Worm (Caenorhabditis elegans) whole organism, L1 larva: ENCODE measurements around the gene sinh-1.
A peak's percentile ranks its signal among the peaks of the same experiment; 100 is the strongest.

Source experiments
- C04F5.9 ChIP-seq: sonication (generic microtip); optimal IDR thresholded peaks from 2 replicates; lab custom pipeline; 2016; ENCODE audit warnings: missing genetic modification characterization, missing compliant biosample characterization
- F16B12.6 ChIP-seq: fragments of 150-350 bp; optimal IDR thresholded peaks from 2 replicates; lab custom pipeline; 2014; ENCODE audit warnings: missing biosample characterization, missing genetic modification characterization
- Y116A8C.19 ChIP-seq: sonication (generic microtip); optimal IDR thresholded peaks from 2 replicates; lab custom pipeline; 2016; ENCODE audit warnings: missing compliant biosample characterization, missing genetic modification characterization, borderline replicate concordance
- aha-1 ChIP-seq: fragments of 150-350 bp; optimal IDR thresholded peaks from 2 replicates; lab custom pipeline; 2014; ENCODE audit warnings: missing biosample characterization, missing genetic modification characterization
- alr-1 ChIP-seq: fragments of 200-800 bp; sonication (Bioruptor generic); optimal IDR thresholded peaks from 2 replicates; lab custom pipeline; 2018; ENCODE audit warnings: borderline replicate concordance, mild to moderate bottlenecking, missing genetic modification characterization, missing compliant biosample characterization
- aly-2 ChIP-seq: fragments of 150-350 bp; optimal IDR thresholded peaks from 2 replicates; lab custom pipeline; 2014; ENCODE audit warnings: missing biosample characterization, missing genetic modification characterization
- blmp-1 ChIP-seq: fragments of 150-350 bp; optimal IDR thresholded peaks from 2 replicates; lab custom pipeline; 2014; ENCODE audit warnings: missing biosample characterization, missing genetic modification characterization
- ceh-90 ChIP-seq: sonication (generic microtip); optimal IDR thresholded peaks from 2 replicates; lab custom pipeline; 2016; ENCODE audit warnings: missing genetic modification characterization, missing compliant biosample characterization
- dpl-1 ChIP-seq, 3 experiments: fragments of 150-350 bp in 2 of 3; sonication (generic microtip) in 1 of 3; optimal IDR thresholded peaks; 2 replicates each; lab custom pipeline; 2014 to 2017; ENCODE audit warnings: missing biosample characterization in 3 of 3, missing genetic modification characterization in 3 of 3, missing genetic modification reagents in 3 of 3
- efl-1 ChIP-seq, 4 experiments: fragments of 150-350 bp; optimal IDR thresholded peaks in 3 of 4; peaks in 1 of 4; 1 replicate in 1 of 4; 2 replicates in 3 of 4; lab custom pipeline; 2014; ENCODE audit warnings: missing biosample characterization in 2 of 4, missing genetic modification characterization in 2 of 4, missing genetic modification reagents in 2 of 4
- elt-2 ChIP-seq: sonication (generic microtip); optimal IDR thresholded peaks from 2 replicates; lab custom pipeline; 2016; ENCODE audit warnings: missing genetic modification characterization, mild to moderate bottlenecking, inconsistent platforms, missing compliant biosample characterization, missing genetic modification reagents
- elt-3 ChIP-seq, 6 experiments: fragments of 150-350 bp in 1 of 6; sonication (generic microtip); optimal IDR thresholded peaks; 2 replicates each; lab custom pipeline; 2017 to 2018; ENCODE audit warnings: missing biosample characterization in 6 of 6, missing genetic modification characterization in 6 of 6, inconsistent platforms in 1 of 6
- fos-1 ChIP-seq: fragments of 150-350 bp; optimal IDR thresholded peaks from 2 replicates; lab custom pipeline; 2014; ENCODE audit warnings: missing biosample characterization, missing genetic modification characterization
- grh-1 ChIP-seq: fragments of 200-800 bp; sonication (Bioruptor generic); IDR thresholded peaks from 2 replicates; pipeline ENCODE4 v1.3.6; 2022; ENCODE audit warnings: missing genetic modification reagents, missing genetic modification characterization, missing compliant biosample characterization
- hlh-17 ChIP-seq: fragments of 200-800 bp; sonication (Bioruptor generic); optimal IDR thresholded peaks from 2 replicates; lab custom pipeline; 2018; ENCODE audit warnings: missing genetic modification characterization, mild to moderate bottlenecking, missing compliant biosample characterization, moderate library complexity, borderline replicate concordance
- irx-1 ChIP-seq: sonication (generic microtip); optimal IDR thresholded peaks from 2 replicates; lab custom pipeline; 2016; ENCODE audit warnings: missing genetic modification characterization, missing compliant biosample characterization
- jun-1 ChIP-seq: fragments of 150-350 bp; optimal IDR thresholded peaks from 2 replicates; lab custom pipeline; 2014; ENCODE audit warnings: missing biosample characterization, missing genetic modification reagents, missing genetic modification characterization
- lin-15B ChIP-seq: fragments of 150-350 bp; sonication (generic microtip); optimal IDR thresholded peaks from 3 replicates; lab custom pipeline; 2014; ENCODE audit warnings: missing biosample characterization, missing genetic modification characterization
- lin-35 ChIP-seq, 2 experiments: fragments of 150-350 bp; optimal IDR thresholded peaks; 2 replicates each; lab custom pipeline; 2014; ENCODE audit warnings: missing biosample characterization in 2 of 2, missing genetic modification characterization in 2 of 2, missing genetic modification reagents in 2 of 2
- lsy-2 ChIP-seq, 2 experiments: fragments of 150-350 bp; optimal IDR thresholded peaks; 2 replicates each; lab custom pipeline; 2014; ENCODE audit warnings: missing biosample characterization in 2 of 2, missing genetic modification characterization in 2 of 2
- mep-1 ChIP-seq: fragments of 150-350 bp; optimal IDR thresholded peaks from 2 replicates; lab custom pipeline; 2014; ENCODE audit warnings: missing biosample characterization, missing genetic modification characterization
- nhr-19 ChIP-seq: fragments of 200-800 bp; sonication (Bioruptor generic); conservative IDR thresholded peaks from 2 replicates; pipeline ENCODE4 v1.3.6; 2022; ENCODE audit warnings: missing genetic modification characterization, missing compliant biosample characterization
- nhr-20 ChIP-seq: sonication (generic microtip); optimal IDR thresholded peaks from 2 replicates; lab custom pipeline; 2016; ENCODE audit warnings: mild to moderate bottlenecking, missing genetic modification characterization, missing compliant biosample characterization
- nhr-237 ChIP-seq: fragments of 150-350 bp; optimal IDR thresholded peaks from 2 replicates; lab custom pipeline; 2014; ENCODE audit warnings: missing biosample characterization, missing genetic modification characterization
- nhr-71 ChIP-seq: sonication (generic microtip); optimal IDR thresholded peaks from 2 replicates; lab custom pipeline; 2016; ENCODE audit warnings: mild to moderate bottlenecking, missing genetic modification characterization, moderate library complexity, missing compliant biosample characterization
- nhr-84 ChIP-seq: sonication (generic microtip); optimal IDR thresholded peaks from 2 replicates; lab custom pipeline; 2017; ENCODE audit warnings: missing biosample characterization, missing genetic modification characterization
- nhr-85 ChIP-seq: sonication (generic microtip); peaks from one replicate; lab custom pipeline; 2016; ENCODE audit warnings: missing genetic modification characterization, inconsistent platforms, missing compliant biosample characterization
- nhr-90 ChIP-seq: sonication (generic microtip); optimal IDR thresholded peaks from 2 replicates; lab custom pipeline; 2016; ENCODE audit warnings: mild to moderate bottlenecking, missing genetic modification characterization, missing compliant biosample characterization; ENCODE audit not compliant: poor library complexity
- pax-3 ChIP-seq: fragments of 200-800 bp; sonication (Bioruptor generic); optimal IDR thresholded peaks from 2 replicates; lab custom pipeline; 2018; ENCODE audit warnings: mild to moderate bottlenecking, missing genetic modification characterization, moderate library complexity, missing compliant biosample characterization
- snu-23 ChIP-seq: sonication (generic microtip); optimal IDR thresholded peaks from 2 replicates; lab custom pipeline; 2016; ENCODE audit warnings: missing genetic modification characterization, missing compliant biosample characterization
- sox-4 ChIP-seq: sonication (generic microtip); optimal IDR thresholded peaks from 2 replicates; lab custom pipeline; 2016; ENCODE audit warnings: missing genetic modification characterization, missing compliant biosample characterization
- sptf-1 ChIP-seq: fragments of 150-350 bp; optimal IDR thresholded peaks from 2 replicates; lab custom pipeline; 2014; ENCODE audit warnings: missing biosample characterization, missing genetic modification characterization
- swsn-7 ChIP-seq: sonication (generic microtip); optimal IDR thresholded peaks from 2 replicates; lab custom pipeline; 2016; ENCODE audit warnings: missing genetic modification characterization, missing compliant biosample characterization
- tbx-2 ChIP-seq: sonication (generic microtip); optimal IDR thresholded peaks from 2 replicates; lab custom pipeline; 2016; ENCODE audit warnings: missing genetic modification characterization, missing compliant biosample characterization
- unc-30 ChIP-seq: sonication (generic microtip); optimal IDR thresholded peaks from 2 replicates; lab custom pipeline; 2017; ENCODE audit warnings: missing biosample characterization, missing genetic modification characterization
- unc-62 ChIP-seq: fragments of 150-350 bp; optimal IDR thresholded peaks from 2 replicates; lab custom pipeline; 2014; ENCODE audit warnings: missing biosample characterization, missing genetic modification reagents, missing genetic modification characterization
- unc-86 ChIP-seq: sonication (generic microtip); optimal IDR thresholded peaks from 2 replicates; lab custom pipeline; 2016; ENCODE audit warnings: missing genetic modification characterization, missing compliant biosample characterization
- vab-15 ChIP-seq: sonication (generic microtip); optimal IDR thresholded peaks from 2 replicates; lab custom pipeline; 2017; ENCODE audit warnings: missing genotype, mild to moderate bottlenecking, missing genetic modification characterization, missing compliant biosample characterization
- xbp-1 ChIP-seq: sonication (generic microtip); optimal IDR thresholded peaks from 2 replicates; lab custom pipeline; 2016; ENCODE audit warnings: missing genetic modification characterization, missing compliant biosample characterization
- zag-1 ChIP-seq: fragments of 150-350 bp; optimal IDR thresholded peaks from 2 replicates; lab custom pipeline; 2014; ENCODE audit warnings: missing biosample characterization, missing genetic modification characterization
- ztf-4 ChIP-seq: fragments of 150-350 bp; optimal IDR thresholded peaks from 2 replicates; lab custom pipeline; 2014; ENCODE audit warnings: missing biosample characterization, missing genetic modification characterization

sinh-1 gene

ce11 chrII:12226192-12226591, 1.9 kb upstream of the sinh-1 start:
- TF ChIP-seq dpl-1 (GFP tag; optimal IDR thresholded peaks at IDR 0.05; lab: Kevin White, UChicago): no peak
- no peak for TF ChIP-seq fos-1
- TF ChIP-seq sox-4 (tag; lab: Kevin White, UChicago): no peak
- TF ChIP-seq blmp-1 (tag; lab: Kevin White, UChicago): no peak
- no peak for TF ChIP-seq xbp-1
- no peak for TF ChIP-seq ceh-90 (tag; lab: Kevin White, UChicago)
- no peak for TF ChIP-seq vab-15
- no peak for TF ChIP-seq nhr-90 (tag; lab: Kevin White, UChicago)
- no peak for TF ChIP-seq snu-23
- no peak for TF ChIP-seq unc-86
- TF ChIP-seq alr-1 (tag; lab: Kevin White, UChicago): no peak
- TF ChIP-seq, all 84 proteins: peak for 0

ce11 chrII:12237555-12237954, 9.4 kb downstream of the sinh-1 start:
- TF ChIP-seq blmp-1 (tag; lab: Kevin White, UChicago) (peak; percentile 86), ztf-4 (tag; lab: Kevin White, UChicago) (peak; percentile 5), grh-1 (peak; percentile 83), snu-23 (peak; percentile 28), nhr-85 (tag; lab: Kevin White, UChicago) (peak; percentile 40), nhr-20 (tag; lab: Kevin White, UChicago) (no peak), mep-1 (peak; percentile 14), F16B12.6 (tag; lab: Kevin White, UChicago) (no peak), jun-1 (tag; lab: Kevin White, UChicago) (no peak), unc-30 (tag; lab: Kevin White, UChicago) (no peak), nhr-90 (tag; lab: Kevin White, UChicago) (peak; percentile 2), efl-1 (optimal IDR thresholded peaks at IDR 0.05; lab: Kevin White, UChicago) (no peak), efl-1 (GFP tag; optimal IDR thresholded peaks at IDR 0.05 in 1 of 2; lab: Kevin White, UChicago) (peak in 1 of 2 experiments; percentile 91), lsy-2 (tag; optimal IDR thresholded peaks at IDR 0.05; lab: Kevin White, UChicago) (peak in 1 of 2 experiments; percentile 54), elt-3 (tag; optimal IDR thresholded peaks at IDR 0.05; lab: Kevin White, UChicago) (peak in 3 of 6 experiments; percentile 16 to 75 (median 45)), xbp-1 (peak; percentile 94), swsn-7 (tag; lab: Kevin White, UChicago) (no peak)
- TF ChIP-seq, all 84 proteins: peak for 11

- TF ChIP-seq grh-1 (peak; percentile 29; the same call in 1 of the 2 replicates), snu-23 (peak; percentile 18), aly-2 (tag; lab: Kevin White, UChicago) (no peak), nhr-20 (tag; lab: Kevin White, UChicago) (peak; percentile 14), nhr-84 (tag; lab: Kevin White, UChicago) (peak; percentile 41), blmp-1 (tag; lab: Kevin White, UChicago) (peak; percentile 96), elt-3 (tag; optimal IDR thresholded peaks at IDR 0.05; lab: Kevin White, UChicago) (peak in 4 of 6 experiments; percentile 43 to 56 (median 54)), nhr-85 (tag; lab: Kevin White, UChicago) (peak; percentile 87), sox-4 (tag; lab: Kevin White, UChicago) (no peak), nhr-71 (tag; lab: Kevin White, UChicago) (peak; percentile 33)
These were observed 11.3 kb downstream of the sinh-1 start for ce11 chrII:12239449-12239848.

- TF ChIP-seq lin-35 (GFP tag; optimal IDR thresholded peaks at IDR 0.05; lab: Kevin White, UChicago) (no peak), nhr-237 (tag; lab: Kevin White, UChicago) (no peak), nhr-20 (tag; lab: Kevin White, UChicago) (no peak), lin-15B (tag; lab: Kevin White, UChicago) (no peak), sox-4 (tag; lab: Kevin White, UChicago) (no peak), elt-3 (tag; optimal IDR thresholded peaks at IDR 0.05; lab: Kevin White, UChicago) (no peak), sptf-1 (tag; lab: Kevin White, UChicago) (no peak), grh-1 (no peak), C04F5.9 (tag; lab: Kevin White, UChicago) (no peak)
These were observed 12.0 kb downstream of the sinh-1 start, which contains the start of gene txdc-12.1 for ce11 chrII:12240088-12240487. Gene txdc-12.1, plus strand, starts transcription at chrII:12240388.

DNA sequence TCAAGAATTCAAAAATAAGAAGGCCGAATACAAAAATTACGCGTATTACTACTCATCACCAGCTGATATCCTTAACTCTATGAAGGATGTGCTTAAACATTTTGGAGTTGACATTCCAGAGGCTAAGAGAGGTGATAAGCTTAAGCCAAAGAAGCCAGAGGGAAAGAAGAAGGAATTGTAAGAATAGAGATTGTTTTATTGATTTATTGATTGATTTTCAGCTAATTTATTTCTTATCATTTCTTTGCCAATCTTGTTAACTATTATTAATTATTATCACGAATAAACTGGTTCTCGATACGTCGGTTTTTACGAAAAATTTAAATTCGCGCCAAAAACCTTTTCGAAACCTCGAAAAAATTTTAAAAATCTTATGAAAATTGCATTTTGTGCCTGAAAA, 13.7 kb downstream of the sinh-1 start:
- TF ChIP-seq nhr-90 (tag; lab: Kevin White, UChicago) (no peak), hlh-17 (GFP tag; lab: Kevin White, UChicago) (no peak), nhr-71 (tag; lab: Kevin White, UChicago) (no peak), tbx-2 (no peak), nhr-19 (no peak), dpl-1 (GFP tag; optimal IDR thresholded peaks at IDR 0.05; lab: Kevin White, UChicago) (no peak), jun-1 (tag; lab: Kevin White, UChicago) (no peak), irx-1 (tag; lab: Kevin White, UChicago) (no peak), elt-3 (tag; optimal IDR thresholded peaks at IDR 0.05; lab: Kevin White, UChicago) (no peak), xbp-1 (no peak), unc-62 (no peak), elt-2 (tag; lab: Kevin White, UChicago) (no peak), aha-1 (tag; lab: Kevin White, UChicago) (no peak), zag-1 (no peak), pax-3 (tag; lab: Kevin White, UChicago) (no peak), unc-86 (no peak), nhr-237 (tag; lab: Kevin White, UChicago) (no peak), Y116A8C.19 (no peak)
- TF ChIP-seq, all 84 proteins: peak for 0
